Fruit fly (Drosophila melanogaster) whole organism, embryonic: ENCODE measurements around the gene Rift.
A peak's percentile ranks its signal among the peaks of the same experiment; 100 is the strongest.

Experiments used
- Aef1 ChIP-seq: fragments of 200-800 bp; sonication (Bioruptor generic); IDR thresholded peaks from 3 replicates; pipeline ENCODE4 v1.3.6; 2022; ENCODE audit warnings: missing biosample characterization, missing genetic modification characterization
- CG10366 ChIP-seq: fragments of 200-800 bp; sonication (Bioruptor generic); IDR thresholded peaks from 2 replicates; pipeline ENCODE4 v1.3.6; 2022; ENCODE audit warnings: missing biosample characterization, missing genetic modification characterization
- CG11093 ChIP-seq: fragments of 200-800 bp; sonication (Bioruptor generic); IDR thresholded peaks from 3 replicates; pipeline ENCODE4 v1.3.6; 2022; ENCODE audit warnings: missing biosample characterization, missing genetic modification characterization
- CG11456 ChIP-seq: fragments of 200-800 bp; sonication (Bioruptor generic); IDR thresholded peaks from 3 replicates; pipeline ENCODE4 v1.3.6; 2022; ENCODE audit warnings: missing biosample characterization, missing genetic modification characterization
- CG12769 ChIP-seq: fragments of 200-800 bp; sonication (Bioruptor generic); optimal IDR thresholded peaks from 2 replicates; lab custom pipeline; 2019; ENCODE audit warnings: missing biosample characterization, mild to moderate bottlenecking, missing genetic modification characterization, moderate library complexity
- CG12942 ChIP-seq: fragments of 200-800 bp; sonication (Bioruptor generic); optimal IDR thresholded peaks from 3 replicates; lab custom pipeline; 2016; ENCODE audit warnings: missing biosample characterization, missing genetic modification characterization
- CG13624 ChIP-seq: fragments of 200-800 bp; sonication (Bioruptor generic); optimal IDR thresholded peaks from 2 replicates; lab custom pipeline; 2016; ENCODE audit warnings: missing biosample characterization, missing genetic modification characterization
- CG14441 ChIP-seq: fragments of 200-800 bp; sonication (Bioruptor generic); IDR thresholded peaks from 2 replicates; pipeline ENCODE4 v1.3.6; 2022; ENCODE audit warnings: missing biosample characterization, missing genetic modification characterization
- CG1602 ChIP-seq: fragments of 200-800 bp; sonication (Bioruptor generic); optimal IDR thresholded peaks from 3 replicates; lab custom pipeline; 2016; ENCODE audit warnings: missing biosample characterization, missing genetic modification characterization
- CG18599 ChIP-seq: fragments of 200-800 bp; sonication (Bioruptor generic); optimal IDR thresholded peaks from 3 replicates; lab custom pipeline; 2017; ENCODE audit warnings: missing biosample characterization, missing genetic modification characterization, mild to moderate bottlenecking, moderate library complexity, missing genetic modification reagents
- CG2116 ChIP-seq: fragments of 200-800 bp; sonication (Bioruptor generic); optimal IDR thresholded peaks from 3 replicates; lab custom pipeline; 2018; ENCODE audit warnings: missing biosample characterization, mild to moderate bottlenecking, missing genetic modification characterization
- CG30403 ChIP-seq: fragments of 200-800 bp; sonication (Bioruptor generic); optimal IDR thresholded peaks from 3 replicates; lab custom pipeline; 2016; ENCODE audit warnings: missing biosample characterization, missing genetic modification characterization
- CG30431 ChIP-seq: fragments of 200-800 bp; sonication (Bioruptor generic); optimal IDR thresholded peaks from 2 replicates; lab custom pipeline; 2017; ENCODE audit warnings: missing biosample characterization, missing genetic modification characterization
- CG31365 ChIP-seq: fragments of 200-800 bp; sonication (Bioruptor generic); optimal IDR thresholded peaks from 2 replicates; lab custom pipeline; 2018; ENCODE audit warnings: missing biosample characterization, mild to moderate bottlenecking, missing genetic modification characterization
- CG32772 ChIP-seq: fragments of 200-800 bp; sonication (Bioruptor generic); IDR thresholded peaks from 2 replicates; pipeline ENCODE4 v1.3.6; 2022; ENCODE audit warnings: missing biosample characterization, missing genetic modification characterization
- CG4730 ChIP-seq: fragments of 200-800 bp; sonication (Bioruptor generic); IDR thresholded peaks from 2 replicates; pipeline ENCODE4 v1.3.6; 2022; ENCODE audit warnings: missing biosample characterization, missing genetic modification characterization
- CG6175 ChIP-seq: fragments of 200-800 bp; sonication (Bioruptor generic); IDR thresholded peaks from 3 replicates; pipeline ENCODE4 v1.3.6; 2022; ENCODE audit warnings: missing biosample characterization, missing genetic modification characterization
- CG9876 ChIP-seq: fragments of 200-800 bp; sonication (Bioruptor generic); optimal IDR thresholded peaks from 2 replicates; lab custom pipeline; 2016; ENCODE audit warnings: missing biosample characterization, missing genetic modification characterization
- Deaf1 ChIP-seq: fragments of 200-800 bp; optimal IDR thresholded peaks from 3 replicates; lab custom pipeline; 2019; ENCODE audit warnings: missing biosample characterization, mild to moderate bottlenecking, missing genetic modification characterization, moderate library complexity
- Dfd ChIP-seq, 2 experiments: fragments of >200 bp; optimal IDR thresholded peaks; 2 replicates each; lab custom pipeline; 2017; ENCODE audit warnings: missing biosample characterization in 2 of 2, missing genetic modification characterization in 2 of 2
- Elba2 ChIP-seq: fragments of 200-800 bp; sonication (Bioruptor generic); optimal IDR thresholded peaks from 3 replicates; lab custom pipeline; 2016; ENCODE audit warnings: missing biosample characterization, missing genetic modification characterization
- Gsc ChIP-seq: fragments of 200-800 bp; sonication (Bioruptor generic); IDR thresholded peaks from 2 replicates; pipeline ENCODE4 v1.3.6; 2022; ENCODE audit warnings: missing biosample characterization, missing genetic modification characterization
- HLH3B ChIP-seq: fragments of 200-800 bp; sonication (Bioruptor generic); IDR thresholded peaks from 2 replicates; pipeline ENCODE4 v1.3.6; 2022; ENCODE audit warnings: missing biosample characterization, missing genetic modification characterization
- MTF-1 ChIP-seq: fragments of 200-800 bp; sonication (Bioruptor generic); optimal IDR thresholded peaks from 2 replicates; lab custom pipeline; 2018; ENCODE audit warnings: missing biosample characterization, mild to moderate bottlenecking, missing genetic modification characterization, borderline replicate concordance
- NC2α ChIP-seq: fragments of 200-800 bp; sonication (Bioruptor generic); optimal IDR thresholded peaks from 2 replicates; lab custom pipeline; 2016; ENCODE audit warnings: missing biosample characterization, missing genetic modification characterization
- Nf-YC ChIP-seq: fragments of 200-800 bp; optimal IDR thresholded peaks from 3 replicates; lab custom pipeline; 2019; ENCODE audit warnings: missing biosample characterization, mild to moderate bottlenecking, missing genetic modification characterization, moderate library complexity
- PHDP ChIP-seq: fragments of 200-800 bp; sonication (Bioruptor generic); optimal IDR thresholded peaks from 3 replicates; lab custom pipeline; 2018; ENCODE audit warnings: missing biosample characterization, mild to moderate bottlenecking, missing genetic modification characterization, moderate library complexity
- Taf1 ChIP-seq: fragments of 200-800 bp; sonication (Bioruptor generic); IDR thresholded peaks from 2 replicates; pipeline ENCODE4 v1.3.6; 2022; ENCODE audit warnings: missing biosample characterization, missing genetic modification characterization
- ab ChIP-seq: fragments of 200-800 bp; sonication (Bioruptor generic); optimal IDR thresholded peaks from 2 replicates; lab custom pipeline; 2016; ENCODE audit warnings: missing biosample characterization, missing genetic modification characterization
- az2 ChIP-seq: fragments of 200-800 bp; sonication (Bioruptor generic); optimal IDR thresholded peaks from 3 replicates; lab custom pipeline; 2016; ENCODE audit warnings: missing biosample characterization, missing genetic modification characterization
- bigmax ChIP-seq: fragments of 200-800 bp; sonication (Bioruptor generic); optimal IDR thresholded peaks from 2 replicates; lab custom pipeline; 2018; ENCODE audit warnings: missing biosample characterization, mild to moderate bottlenecking, missing genetic modification characterization
- cad ChIP-seq: fragments of >200 bp; optimal IDR thresholded peaks from 2 replicates; lab custom pipeline; 2017; ENCODE audit warnings: missing biosample characterization, missing genetic modification characterization
- cg ChIP-seq: fragments of 200-800 bp; sonication (Bioruptor generic); optimal IDR thresholded peaks from 3 replicates; lab custom pipeline; 2019; ENCODE audit warnings: missing biosample characterization, mild to moderate bottlenecking, missing genetic modification characterization, moderate library complexity
- crp ChIP-seq, 2 experiments: fragments of 200-800 bp; sonication (Bioruptor generic); optimal IDR thresholded peaks; 2 replicates in 1 of 2; 3 replicates in 1 of 2; lab custom pipeline; 2017; ENCODE audit warnings: missing biosample characterization in 2 of 2, missing genetic modification characterization in 2 of 2, mild to moderate bottlenecking in 1 of 2, moderate library complexity in 1 of 2
- dysf ChIP-seq: fragments of 200-800 bp; sonication (Bioruptor generic); IDR thresholded peaks from 3 replicates; pipeline ENCODE4 v1.3.6; 2022; ENCODE audit warnings: missing biosample characterization, missing genetic modification characterization
- fd3F ChIP-seq: fragments of 200-800 bp; sonication (Bioruptor generic); optimal IDR thresholded peaks from 2 replicates; lab custom pipeline; 2018; ENCODE audit warnings: missing biosample characterization, mild to moderate bottlenecking, missing genetic modification characterization, moderate library complexity
- gcm ChIP-seq: fragments of 200-800 bp; sonication (Bioruptor generic); optimal IDR thresholded peaks from 2 replicates; lab custom pipeline; 2019; ENCODE audit warnings: missing biosample characterization, mild to moderate bottlenecking, missing genetic modification characterization, moderate library complexity
- h ChIP-seq: fragments of >200 bp; optimal IDR thresholded peaks from 2 replicates; lab custom pipeline; 2017
- ind ChIP-seq: fragments of 200-800 bp; sonication (Bioruptor generic); optimal IDR thresholded peaks from 3 replicates; lab custom pipeline; 2016; ENCODE audit warnings: missing biosample characterization, missing genetic modification characterization
- lbe ChIP-seq: fragments of 200-800 bp; sonication (Bioruptor generic); optimal IDR thresholded peaks from 2 replicates; lab custom pipeline; 2016; ENCODE audit warnings: missing biosample characterization, mild to moderate bottlenecking, missing genetic modification characterization
- luna ChIP-seq: fragments of 200-800 bp; sonication (Bioruptor generic); optimal IDR thresholded peaks from 2 replicates; lab custom pipeline; 2016; ENCODE audit warnings: missing biosample characterization, missing genetic modification characterization
- nmo ChIP-seq: fragments of 200-800 bp; sonication (Bioruptor generic); optimal IDR thresholded peaks from 2 replicates; lab custom pipeline; 2018; ENCODE audit warnings: missing biosample characterization, mild to moderate bottlenecking, missing genetic modification characterization, moderate library complexity
- pzg ChIP-seq: fragments of 200-800 bp; sonication (Bioruptor generic); optimal IDR thresholded peaks from 3 replicates; lab custom pipeline; 2018; ENCODE audit warnings: missing biosample characterization, mild to moderate bottlenecking, missing genetic modification characterization, moderate library complexity
- ranshi ChIP-seq: fragments of 200-800 bp; sonication (Bioruptor generic); IDR thresholded peaks from 2 replicates; pipeline ENCODE4 v1.3.6; 2022; ENCODE audit warnings: missing biosample characterization, missing genetic modification characterization
- row ChIP-seq: fragments of 200-800 bp; sonication (Bioruptor generic); IDR thresholded peaks from 3 replicates; pipeline ENCODE4 v1.3.6; 2022; ENCODE audit warnings: missing biosample characterization, missing genetic modification characterization
- slbo ChIP-seq: fragments of 200-800 bp; sonication (Bioruptor generic); IDR thresholded peaks from 2 replicates; pipeline ENCODE4 v1.3.6; 2022; ENCODE audit warnings: missing biosample characterization, missing genetic modification characterization
- sr ChIP-seq: fragments of 200-800 bp; sonication (Bioruptor generic); IDR thresholded peaks from 3 replicates; pipeline ENCODE4 v1.3.6; 2022; ENCODE audit warnings: missing biosample characterization, missing genetic modification characterization
- ssp ChIP-seq: fragments of 200-800 bp; sonication (Bioruptor generic); IDR thresholded peaks from 2 replicates; pipeline ENCODE4 v1.3.6; 2022; ENCODE audit warnings: missing biosample characterization, missing genetic modification characterization
- trem ChIP-seq: fragments of 200-800 bp; optimal IDR thresholded peaks from 3 replicates; lab custom pipeline; 2019; ENCODE audit warnings: missing biosample characterization, mild to moderate bottlenecking, missing genetic modification characterization, moderate library complexity
- unpg ChIP-seq: fragments of 200-800 bp; sonication (Bioruptor generic); optimal IDR thresholded peaks from 3 replicates; lab custom pipeline; 2018; ENCODE audit warnings: missing biosample characterization, mild to moderate bottlenecking, missing genetic modification characterization, moderate library complexity

The Rift gene

dm6 chr3R:31776583-31777362 is 33.2 kb downstream of the Rift start, which contains the start of the genes CG2126 and faf (continued):
- peak; percentile 82 for TF ChIP-seq ind (GFP tag; lab: Kevin White, UChicago)
- peak; percentile 65 for TF ChIP-seq Elba2 (GFP tag; lab: Kevin White, UChicago)
- peak; percentile 83 for TF ChIP-seq CG12942 (GFP tag; lab: Kevin White, UChicago)
- peak; percentile 86 for TF ChIP-seq slbo (GFP tag; lab: Robert Waterston, UW)
- TF ChIP-seq CG14441 (GFP tag; lab: Robert Waterston, UW): peak; percentile 76
- peak; percentile 82 for TF ChIP-seq unpg (GFP tag; lab: Kevin White, UChicago)
- no peak for TF ChIP-seq CG31365 (tag; lab: Kevin White, UChicago)
- peak; percentile 57 for TF ChIP-seq Taf1 (GFP tag; lab: Robert Waterston, UW)
- TF ChIP-seq MTF-1 (GFP tag; lab: Kevin White, UChicago): no peak
- TF ChIP-seq NC2α (GFP tag; lab: Kevin White, UChicago): no peak
- no peak for TF ChIP-seq luna (GFP tag; lab: Kevin White, UChicago)
- TF ChIP-seq CG30431 (GFP tag; lab: Kevin White, UChicago): peak; percentile 25
- peak; percentile 76 for TF ChIP-seq Nf-YC (tag; lab: Kevin White, UChicago)
- 0 out of 3 replicates have a peak, but pooled peaks have one; percentile 50 for TF ChIP-seq CG6175 (GFP tag; lab: Robert Waterston, UW)
- TF ChIP-seq row: peak; percentile 84
- TF ChIP-seq sr: 0 out of 3 replicates have a peak, but pooled peaks have one; percentile 29
- TF ChIP-seq ab (GFP tag; lab: Kevin White, UChicago): no peak
- peak; percentile 72 for TF ChIP-seq CG1602 (GFP tag; lab: Kevin White, UChicago)
- TF ChIP-seq fd3F (GFP tag; lab: Kevin White, UChicago): peak; percentile 78
- TF ChIP-seq gcm (GFP tag; lab: Kevin White, UChicago): peak; percentile 73
- TF ChIP-seq PHDP (tag; lab: Kevin White, UChicago): peak; percentile 82
- peak; percentile 73 for TF ChIP-seq ranshi (GFP tag; lab: Robert Waterston, UW)
- TF ChIP-seq CG32772 (GFP tag; lab: Robert Waterston, UW): peak; percentile 79
- TF ChIP-seq bigmax (GFP tag; lab: Kevin White, UChicago): no peak
- TF ChIP-seq dysf: peak; percentile 79
- TF ChIP-seq crp (GFP tag; optimal IDR thresholded peaks at IDR 0.05; lab: Kevin White, UChicago): peak in 1 of 2 experiments; percentile 41
- peak; percentile 54 for TF ChIP-seq Deaf1 (tag; lab: Kevin White, UChicago)
- TF ChIP-seq ssp (GFP tag; lab: Robert Waterston, UW): peak; percentile 61
- peak; percentile 84 for TF ChIP-seq CG11456 (GFP tag; lab: Robert Waterston, UW)
- TF ChIP-seq CG30403: peak; percentile 84
- peak; percentile 60; the same call in 1 of the 2 replicates for TF ChIP-seq HLH3B (GFP tag; lab: Robert Waterston, UW)
- no peak for TF ChIP-seq cad
- TF ChIP-seq Aef1 (GFP tag; lab: Robert Waterston, UW): peak; percentile 61; the same call in 2 of the 3 replicates
- TF ChIP-seq pzg (GFP tag; lab: Kevin White, UChicago): peak; percentile 57
- peak; percentile 69 for TF ChIP-seq CG10366 (GFP tag; lab: Robert Waterston, UW)
- TF ChIP-seq Dfd (GFP tag; optimal IDR thresholded peaks at IDR 0.05; lab: Kevin White, UChicago): no peak
- TF ChIP-seq nmo (GFP tag; lab: Kevin White, UChicago): peak; percentile 88
- peak; percentile 75 for TF ChIP-seq CG2116 (GFP tag; lab: Kevin White, UChicago)
- TF ChIP-seq az2 (GFP tag; lab: Kevin White, UChicago): peak; percentile 75
- TF ChIP-seq CG9876 (GFP tag; lab: Kevin White, UChicago): peak; percentile 12
- no peak for TF ChIP-seq CG18599 (GFP tag; lab: Kevin White, UChicago)
- TF ChIP-seq lbe (GFP tag; lab: Kevin White, UChicago): peak; percentile 55
- TF ChIP-seq CG4730: peak; percentile 52; the same call in 1 of the 2 replicates
- TF ChIP-seq trem (tag; lab: Kevin White, UChicago): peak; percentile 80
- no peak for TF ChIP-seq Gsc (GFP tag; lab: Robert Waterston, UW)
- no peak for TF ChIP-seq cg
- peak; percentile 37 for TF ChIP-seq CG13624 (GFP tag; lab: Kevin White, UChicago)
- peak; percentile 62; the same call in 2 of the 3 replicates for TF ChIP-seq CG11093 (GFP tag; lab: Robert Waterston, UW)
- TF ChIP-seq h (lab: Kevin White, UChicago): no peak
- TF ChIP-seq CG12769 (tag; lab: Kevin White, UChicago): no peak
